Worm (Caenorhabditis elegans) whole organism, L4/young adult: ENCODE results near the gene dpy-20.

Experiments
- W03F9.2 ChIP-seq: fragments of 150-350 bp; optimal IDR thresholded peaks from 2 replicates; lab custom pipeline; 2014; ENCODE audit warnings: missing biosample characterization, missing genetic modification characterization
- dao-5 ChIP-seq: sonication (generic microtip); optimal IDR thresholded peaks from 2 replicates; lab custom pipeline; 2016; ENCODE audit warnings: missing genotype, missing genetic modification characterization, moderate library complexity, missing compliant biosample characterization
- him-1 ChIP-seq: sonication (generic microtip); optimal IDR thresholded peaks from 2 replicates; lab custom pipeline; 2016; ENCODE audit warnings: missing genotype, missing genetic modification reagents, missing genetic modification characterization, missing compliant biosample characterization

ce11 chrIV:11737269-11737668 is 36.6 kb upstream of the dpy-20 start, which contains the start of gene K01A6.8:
- no peak for TF ChIP-seq him-1 (tag; lab: Kevin White, UChicago)
- no peak for TF ChIP-seq W03F9.2 (tag; lab: Kevin White, UChicago)
- TF ChIP-seq dao-5: no peak
